Fruit fly (Drosophila melanogaster) whole organism, embryonic: ENCODE results near the gene Top3alpha.

Source experiments
- Abd-B ChIP-seq: fragments of 200-800 bp; sonication (Bioruptor generic); optimal IDR thresholded peaks from 2 replicates; lab custom pipeline; 2018; ENCODE audit warnings: missing biosample characterization, mild to moderate bottlenecking, missing genetic modification characterization, moderate library complexity
- Bgb ChIP-seq: fragments of 200-800 bp; sonication (Bioruptor generic); IDR thresholded peaks from 2 replicates; pipeline ENCODE4 v1.3.6; 2022; ENCODE audit warnings: missing biosample characterization, missing genetic modification characterization; ENCODE audit not compliant: partially characterized antibody
- CG10959 ChIP-seq: fragments of 200-800 bp; sonication (Bioruptor generic); IDR thresholded peaks from 2 replicates; pipeline ENCODE4 v1.3.6; 2022; ENCODE audit warnings: missing biosample characterization, missing genetic modification characterization
- CG11093 ChIP-seq: fragments of 200-800 bp; sonication (Bioruptor generic); IDR thresholded peaks from 3 replicates; pipeline ENCODE4 v1.3.6; 2022; ENCODE audit warnings: missing biosample characterization, missing genetic modification characterization
- CG11456 ChIP-seq: fragments of 200-800 bp; sonication (Bioruptor generic); IDR thresholded peaks from 3 replicates; pipeline ENCODE4 v1.3.6; 2022; ENCODE audit warnings: missing biosample characterization, missing genetic modification characterization
- CG13894 ChIP-seq: fragments of 200-800 bp; sonication (Bioruptor generic); optimal IDR thresholded peaks from 3 replicates; lab custom pipeline; 2018; ENCODE audit warnings: missing biosample characterization, mild to moderate bottlenecking, missing genetic modification characterization, moderate library complexity
- CG14667 ChIP-seq: fragments of 200-800 bp; sonication (Bioruptor generic); IDR thresholded peaks from 2 replicates; pipeline ENCODE4 v1.3.6; 2022; ENCODE audit warnings: missing biosample characterization, missing genetic modification characterization
- CG15269 ChIP-seq: fragments of 200-800 bp; sonication (Bioruptor generic); optimal IDR thresholded peaks from 2 replicates; lab custom pipeline; 2018; ENCODE audit warnings: missing biosample characterization, mild to moderate bottlenecking, missing genetic modification characterization, moderate library complexity
- CG1602 ChIP-seq: fragments of 200-800 bp; sonication (Bioruptor generic); optimal IDR thresholded peaks from 3 replicates; lab custom pipeline; 2016; ENCODE audit warnings: missing biosample characterization, missing genetic modification characterization
- CG1647 ChIP-seq: fragments of 200-800 bp; sonication (Bioruptor generic); optimal IDR thresholded peaks from 3 replicates; lab custom pipeline; 2016; ENCODE audit warnings: missing biosample characterization, missing genetic modification characterization
- CG16813 ChIP-seq: fragments of 200-800 bp; sonication (Bioruptor generic); IDR thresholded peaks from 3 replicates; pipeline ENCODE4 v1.3.6; 2022; ENCODE audit warnings: missing biosample characterization, missing genetic modification characterization; ENCODE audit not compliant: partially characterized antibody
- CG17568 ChIP-seq: fragments of 200-800 bp; sonication (Bioruptor generic); optimal IDR thresholded peaks from 2 replicates; lab custom pipeline; 2018; ENCODE audit warnings: missing biosample characterization, mild to moderate bottlenecking, missing genetic modification characterization, moderate library complexity
- CG18011 ChIP-seq: fragments of 200-800 bp; sonication (Bioruptor generic); optimal IDR thresholded peaks from 2 replicates; lab custom pipeline; 2017; ENCODE audit warnings: missing biosample characterization, missing genetic modification characterization, mild to moderate bottlenecking, moderate library complexity, missing genotype
- CG18262 ChIP-seq: fragments of 200-800 bp; optimal IDR thresholded peaks from 3 replicates; lab custom pipeline; 2019; ENCODE audit warnings: missing biosample characterization, mild to moderate bottlenecking, missing genetic modification characterization, moderate library complexity
- CG18619 ChIP-seq: fragments of 200-800 bp; sonication (Bioruptor generic); optimal IDR thresholded peaks from 3 replicates; lab custom pipeline; 2017; ENCODE audit warnings: missing biosample characterization, mild to moderate bottlenecking, missing genetic modification characterization
- CG30020 ChIP-seq: fragments of 200-800 bp; optimal IDR thresholded peaks from 2 replicates; lab custom pipeline; 2019; ENCODE audit warnings: missing biosample characterization, mild to moderate bottlenecking, missing genetic modification characterization, moderate library complexity
- CG31388 ChIP-seq: fragments of 200-800 bp; sonication (Bioruptor generic); optimal IDR thresholded peaks from 2 replicates; lab custom pipeline; 2016; ENCODE audit warnings: missing biosample characterization, missing genetic modification characterization
- CG42726 ChIP-seq: fragments of 200-800 bp; sonication (Bioruptor generic); IDR thresholded peaks from 2 replicates; pipeline ENCODE4 v1.3.6; 2022; ENCODE audit warnings: missing biosample characterization, missing genetic modification characterization; ENCODE audit not compliant: partially characterized antibody
- CG4328 ChIP-seq: fragments of 200-800 bp; sonication (Bioruptor generic); optimal IDR thresholded peaks from 3 replicates; lab custom pipeline; 2017; ENCODE audit warnings: missing biosample characterization, missing genetic modification reagents, missing genetic modification characterization
- CG4424 ChIP-seq: fragments of 200-800 bp; sonication (Bioruptor generic); optimal IDR thresholded peaks from 3 replicates; lab custom pipeline; 2016; ENCODE audit warnings: missing biosample characterization, missing genetic modification characterization
- CG4617 ChIP-seq: fragments of 200-800 bp; sonication (Bioruptor generic); optimal IDR thresholded peaks from 3 replicates; lab custom pipeline; 2016; ENCODE audit warnings: missing biosample characterization, missing genetic modification characterization, borderline replicate concordance
- CG6791 ChIP-seq: fragments of 200-800 bp; sonication (Bioruptor generic); IDR thresholded peaks from 3 replicates; pipeline ENCODE4 v1.3.6; 2022; ENCODE audit warnings: missing biosample characterization, missing genetic modification characterization; ENCODE audit not compliant: partially characterized antibody
- CG7357 ChIP-seq: fragments of 200-800 bp; sonication (Bioruptor generic); IDR thresholded peaks from 3 replicates; pipeline ENCODE4 v1.3.6; 2022; ENCODE audit warnings: missing biosample characterization, missing genetic modification characterization
- CG7928 ChIP-seq: fragments of 200-800 bp; sonication (Bioruptor generic); optimal IDR thresholded peaks from 2 replicates; lab custom pipeline; 2017; ENCODE audit warnings: missing biosample characterization, mild to moderate bottlenecking, missing genetic modification characterization
- Chrac-16 ChIP-seq: fragments of 200-800 bp; sonication (Bioruptor generic); optimal IDR thresholded peaks from 3 replicates; lab custom pipeline; 2016; ENCODE audit warnings: missing biosample characterization, missing genetic modification characterization
- Deaf1 ChIP-seq: fragments of 200-800 bp; optimal IDR thresholded peaks from 3 replicates; lab custom pipeline; 2019; ENCODE audit warnings: missing biosample characterization, mild to moderate bottlenecking, missing genetic modification characterization, moderate library complexity
- Dek ChIP-seq: fragments of 200-800 bp; sonication (Bioruptor generic); optimal IDR thresholded peaks from 3 replicates; lab custom pipeline; 2019; ENCODE audit warnings: missing biosample characterization, mild to moderate bottlenecking, missing genetic modification characterization, moderate library complexity
- Doc2 ChIP-seq: fragments of 200-800 bp; sonication (Bioruptor generic); IDR thresholded peaks from 2 replicates; pipeline ENCODE4 v1.3.6; 2022; ENCODE audit warnings: missing biosample characterization, missing genetic modification characterization
- H2.0 ChIP-seq: fragments of 200-800 bp; sonication (Bioruptor generic); IDR thresholded peaks from 2 replicates; pipeline ENCODE4 v1.3.6; 2022; ENCODE audit warnings: missing biosample characterization, missing genetic modification characterization
- Hey ChIP-seq: fragments of 200-800 bp; sonication (Bioruptor generic); optimal IDR thresholded peaks from 3 replicates; lab custom pipeline; 2018; ENCODE audit warnings: missing biosample characterization, mild to moderate bottlenecking, missing genetic modification characterization
- HmgD ChIP-seq: fragments of 200-800 bp; sonication (Bioruptor generic); optimal IDR thresholded peaks from 3 replicates; lab custom pipeline; 2016; ENCODE audit warnings: missing biosample characterization, missing genetic modification characterization
- Hr3 ChIP-seq: fragments of 200-800 bp; sonication (Bioruptor generic); optimal IDR thresholded peaks from 3 replicates; lab custom pipeline; 2016; ENCODE audit warnings: missing biosample characterization, missing genetic modification characterization
- MESR4 ChIP-seq: fragments of 200-800 bp; sonication (Bioruptor generic); optimal IDR thresholded peaks from 2 replicates; lab custom pipeline; 2018; ENCODE audit warnings: missing biosample characterization, mild to moderate bottlenecking, missing genetic modification characterization, moderate library complexity
- Neu2 ChIP-seq: fragments of 200-800 bp; sonication (Bioruptor generic); optimal IDR thresholded peaks from 3 replicates; lab custom pipeline; 2016; ENCODE audit warnings: missing biosample characterization, missing genetic modification characterization, borderline replicate concordance
- Scr ChIP-seq: fragments of 200-800 bp; sonication (Bioruptor generic); IDR thresholded peaks from 2 replicates; pipeline ENCODE4 v1.3.6; 2022; ENCODE audit warnings: missing biosample characterization, missing genetic modification characterization; ENCODE audit not compliant: partially characterized antibody
- Sox102F ChIP-seq: fragments of 200-800 bp; sonication (Bioruptor generic); optimal IDR thresholded peaks from 2 replicates; lab custom pipeline; 2018; ENCODE audit warnings: missing biosample characterization, mild to moderate bottlenecking, missing genetic modification characterization, moderate library complexity
- Sry-β ChIP-seq: fragments of 200-800 bp; sonication (Bioruptor generic); optimal IDR thresholded peaks from 2 replicates; lab custom pipeline; 2018; ENCODE audit warnings: missing biosample characterization, mild to moderate bottlenecking, missing genetic modification characterization, moderate library complexity
- Vsx1 ChIP-seq: fragments of 200-800 bp; sonication (Bioruptor generic); optimal IDR thresholded peaks from 2 replicates; lab custom pipeline; 2017; ENCODE audit warnings: missing biosample characterization, mild to moderate bottlenecking, missing genetic modification characterization, missing genetic modification reagents
- ac ChIP-seq: fragments of 200-800 bp; sonication (Bioruptor generic); optimal IDR thresholded peaks from 3 replicates; lab custom pipeline; 2017; ENCODE audit warnings: missing biosample characterization, mild to moderate bottlenecking, missing genetic modification characterization
- al ChIP-seq: fragments of 200-800 bp; sonication (Bioruptor generic); IDR thresholded peaks from 2 replicates; pipeline ENCODE4 v1.3.6; 2022; ENCODE audit warnings: missing biosample characterization, missing genetic modification characterization
- fd3F ChIP-seq: fragments of 200-800 bp; sonication (Bioruptor generic); optimal IDR thresholded peaks from 2 replicates; lab custom pipeline; 2018; ENCODE audit warnings: missing biosample characterization, mild to moderate bottlenecking, missing genetic modification characterization, moderate library complexity
- fd64A ChIP-seq: fragments of 200-800 bp; sonication (Bioruptor generic); optimal IDR thresholded peaks from 3 replicates; lab custom pipeline; 2018; ENCODE audit warnings: missing biosample characterization, mild to moderate bottlenecking, missing genetic modification characterization
- gfzf ChIP-seq: fragments of 200-800 bp; sonication (Bioruptor generic); optimal IDR thresholded peaks from 2 replicates; lab custom pipeline; 2016; ENCODE audit warnings: missing biosample characterization, mild to moderate bottlenecking, missing genetic modification characterization, moderate library complexity
- her ChIP-seq: fragments of 200-800 bp; sonication (Bioruptor generic); optimal IDR thresholded peaks from 2 replicates; lab custom pipeline; 2016; ENCODE audit warnings: missing biosample characterization, missing genetic modification characterization
- luna ChIP-seq: fragments of 200-800 bp; sonication (Bioruptor generic); optimal IDR thresholded peaks from 2 replicates; lab custom pipeline; 2016; ENCODE audit warnings: missing biosample characterization, missing genetic modification characterization
- nmo ChIP-seq: fragments of 200-800 bp; sonication (Bioruptor generic); optimal IDR thresholded peaks from 2 replicates; lab custom pipeline; 2018; ENCODE audit warnings: missing biosample characterization, mild to moderate bottlenecking, missing genetic modification characterization, moderate library complexity
- ssp ChIP-seq: fragments of 200-800 bp; sonication (Bioruptor generic); IDR thresholded peaks from 2 replicates; pipeline ENCODE4 v1.3.6; 2022; ENCODE audit warnings: missing biosample characterization, missing genetic modification characterization
- tgo ChIP-seq: fragments of 200-800 bp; sonication (Bioruptor generic); IDR thresholded peaks from 3 replicates; pipeline ENCODE4 v1.3.6; 2022; ENCODE audit warnings: missing biosample characterization, missing genetic modification characterization

The Top3alpha gene

dm6 chr2L:19492934-19493686 lies 4.9 kb upstream of the Top3alpha start, which contains the start of the genes swm and Ctu2 (continued):
- peak; percentile 59 for TF ChIP-seq CG1602 (GFP tag; lab: Kevin White, UChicago)
- peak; percentile 66 for TF ChIP-seq CG4328
- TF ChIP-seq CG18619 (GFP tag; lab: Kevin White, UChicago): peak; percentile 60
- TF ChIP-seq CG7928 (GFP tag; lab: Kevin White, UChicago): peak; percentile 88
- TF ChIP-seq CG18011 (GFP tag; lab: Kevin White, UChicago): peak; percentile 21
- no peak for TF ChIP-seq Doc2 (GFP tag; lab: Robert Waterston, UW)
- 0 out of 2 replicates have a peak, but pooled peaks have one; percentile 27 for TF ChIP-seq H2.0 (GFP tag; lab: Robert Waterston, UW)
- no peak for TF ChIP-seq Deaf1 (tag; lab: Kevin White, UChicago)
- TF ChIP-seq her: no peak
- TF ChIP-seq Hr3 (GFP tag; lab: Kevin White, UChicago): peak; percentile 68
- 0 out of 3 replicates have a peak, but pooled peaks have one; percentile 36 for TF ChIP-seq CG7357 (GFP tag; lab: Robert Waterston, UW)
- TF ChIP-seq CG42726 (GFP tag; lab: Robert Waterston, UW): 0 out of 2 replicates have a peak, but pooled peaks have one; percentile 11
- peak; percentile 68 for TF ChIP-seq Dek (tag; lab: Kevin White, UChicago)
- TF ChIP-seq Neu2 (GFP tag; lab: Kevin White, UChicago): no peak
- no peak for TF ChIP-seq CG11456 (GFP tag; lab: Robert Waterston, UW)
- TF ChIP-seq CG6791: peak; percentile 52; the same call in 2 of the 3 replicates
- peak; percentile 94 for TF ChIP-seq Sry-β (GFP tag; lab: Kevin White, UChicago)
- TF ChIP-seq HmgD (GFP tag; lab: Kevin White, UChicago): peak; percentile 24
- TF ChIP-seq al (GFP tag; lab: Robert Waterston, UW): peak; percentile 56; the same call in 1 of the 2 replicates
- TF ChIP-seq MESR4 (GFP tag; lab: Kevin White, UChicago): peak; percentile 96
- TF ChIP-seq ac (GFP tag; lab: Kevin White, UChicago): no peak
- peak; percentile 73 for TF ChIP-seq CG18262 (tag; lab: Kevin White, UChicago)
- peak; percentile 83 for TF ChIP-seq nmo (GFP tag; lab: Kevin White, UChicago)
- TF ChIP-seq Hey: no peak
- no peak for TF ChIP-seq Sox102F
- peak; percentile 54 for TF ChIP-seq Chrac-16
- peak; percentile 72 for TF ChIP-seq fd3F
- no peak for TF ChIP-seq CG1647 (GFP tag; lab: Kevin White, UChicago)
- TF ChIP-seq CG4424 (GFP tag; lab: Kevin White, UChicago): peak; percentile 67
- TF ChIP-seq CG17568 (GFP tag; lab: Kevin White, UChicago): no peak
- peak; percentile 42; the same call in 2 of the 3 replicates for TF ChIP-seq tgo
- TF ChIP-seq CG30020 (tag; lab: Kevin White, UChicago): peak; percentile 83
- 0 out of 2 replicates have a peak, but pooled peaks have one; percentile 12 for TF ChIP-seq ssp (GFP tag; lab: Robert Waterston, UW)
- peak; percentile 67 for TF ChIP-seq Abd-B (GFP tag; lab: Kevin White, UChicago)
- TF ChIP-seq CG13894: no peak
- TF ChIP-seq CG31388 (GFP tag; lab: Kevin White, UChicago): no peak
- TF ChIP-seq gfzf (GFP tag; lab: Kevin White, UChicago): no peak
- TF ChIP-seq fd64A: no peak
- no peak for TF ChIP-seq Vsx1 (GFP tag; lab: Kevin White, UChicago)
- TF ChIP-seq CG16813 (GFP tag; lab: Robert Waterston, UW): peak; percentile 78
- TF ChIP-seq CG10959: no peak
- peak; percentile 57; the same call in 1 of the 2 replicates for TF ChIP-seq Bgb
- peak; percentile 78 for TF ChIP-seq CG15269 (tag; lab: Kevin White, UChicago)
- 0 out of 3 replicates have a peak, but pooled peaks have one; percentile 32 for TF ChIP-seq CG11093
- no peak for TF ChIP-seq luna (GFP tag; lab: Kevin White, UChicago)
- peak; percentile 45 for TF ChIP-seq CG4617 (GFP tag; lab: Kevin White, UChicago)
- TF ChIP-seq CG14667 (GFP tag; lab: Robert Waterston, UW): no peak
- TF ChIP-seq Scr (GFP tag; lab: Robert Waterston, UW): peak; percentile 83
